Worm (Caenorhabditis elegans) whole organism, mixed stage, embryonic: ENCODE results near the gene hpo-36.

ENCODE experiments used
- M03D4.4 ChIP-seq: sonication (generic microtip); optimal IDR thresholded peaks from 2 replicates; lab custom pipeline; 2017; ENCODE audit warnings: mild to moderate bottlenecking, missing genetic modification characterization, missing compliant biosample characterization
- bed-3 ChIP-seq: fragments of 200-800 bp; sonication (Bioruptor generic); optimal IDR thresholded peaks from 3 replicates; lab custom pipeline; 2018; ENCODE audit warnings: mild to moderate bottlenecking, missing genetic modification characterization, moderate library complexity, missing compliant biosample characterization
- elt-1 ChIP-seq: sonication (generic microtip); optimal IDR thresholded peaks from 2 replicates; lab custom pipeline; 2017; ENCODE audit warnings: missing genetic modification characterization, mild to moderate bottlenecking, missing compliant biosample characterization, antibody characterized with exemption, moderate library complexity, borderline replicate concordance; ENCODE audit not compliant: insufficient read depth
- hlh-1 ChIP-seq: fragments of 150-350 bp; optimal IDR thresholded peaks from 2 replicates; lab custom pipeline; 2014; ENCODE audit warnings: missing biosample characterization, missing genetic modification reagents, missing genetic modification characterization
- lsy-2 ChIP-seq: fragments of 150-350 bp; optimal IDR thresholded peaks from 2 replicates; lab custom pipeline; 2014; ENCODE audit warnings: missing biosample characterization, missing genetic modification characterization
- mab-5 ChIP-seq: fragments of 150-350 bp; optimal IDR thresholded peaks from 2 replicates; lab custom pipeline; 2014; ENCODE audit warnings: missing biosample characterization, missing genetic modification characterization
- mep-1 ChIP-seq: fragments of 150-350 bp; optimal IDR thresholded peaks from 2 replicates; lab custom pipeline; 2017; ENCODE audit warnings: missing biosample characterization, missing genetic modification reagents, missing genetic modification characterization, inconsistent platforms
- nhr-12 ChIP-seq: fragments of 150-350 bp; optimal IDR thresholded peaks from 2 replicates; lab custom pipeline; 2014; ENCODE audit warnings: missing biosample characterization, missing genetic modification characterization
- nhr-28 ChIP-seq: fragments of 150-350 bp; optimal IDR thresholded peaks from 2 replicates; lab custom pipeline; 2014; ENCODE audit warnings: missing biosample characterization, missing genetic modification characterization
- nhr-76 ChIP-seq: sonication (generic microtip); optimal IDR thresholded peaks from 2 replicates; lab custom pipeline; 2017; ENCODE audit warnings: missing biosample characterization, missing genetic modification characterization
- pha-4 ChIP-seq: fragments of 150-350 bp; optimal IDR thresholded peaks from 2 replicates; lab custom pipeline; 2018; ENCODE audit warnings: missing biosample characterization, missing genetic modification reagents, missing genetic modification characterization
- snpc-4 ChIP-seq: fragments of 150-350 bp; optimal IDR thresholded peaks from 2 replicates; lab custom pipeline; 2014; ENCODE audit warnings: missing biosample characterization, missing genetic modification characterization
- unc-39 ChIP-seq: fragments of 150-350 bp; optimal IDR thresholded peaks from 2 replicates; lab custom pipeline; 2014; ENCODE audit warnings: missing biosample characterization, missing genetic modification characterization
- unc-62 ChIP-seq: fragments of 150-350 bp; optimal IDR thresholded peaks from 2 replicates; lab custom pipeline; 2014; ENCODE audit warnings: missing biosample characterization, missing genetic modification reagents, missing genetic modification characterization

DNA sequence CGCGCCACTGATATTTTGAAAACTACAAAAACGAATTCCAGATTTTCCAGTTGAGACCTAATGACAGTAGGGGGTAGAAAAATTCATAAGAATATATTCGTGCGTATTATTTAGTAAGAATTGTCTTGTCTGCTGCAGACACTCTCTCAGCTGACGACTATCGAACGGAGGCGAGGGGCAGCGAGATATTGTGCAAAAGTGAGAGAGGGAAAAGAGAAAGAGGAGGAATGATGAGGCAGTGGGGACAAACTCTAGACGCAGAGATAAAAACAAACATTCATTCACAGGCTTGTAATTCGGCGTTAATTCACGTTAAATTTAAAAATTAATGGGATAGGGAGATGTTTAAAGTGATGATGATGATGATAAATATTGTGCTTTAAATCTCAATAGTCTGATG, 17.7 kb upstream of the hpo-36 start, which contains the start of gene gid-7:
- TF ChIP-seq nhr-12 (tag; lab: Kevin White, UChicago) (no peak), pha-4 (tag; lab: Kevin White, UChicago) (no peak), nhr-76 (tag; lab: Kevin White, UChicago) (no peak), elt-1 (tag; lab: Kevin White, UChicago) (no peak), M03D4.4 (tag; lab: Kevin White, UChicago) (no peak), unc-39 (tag; lab: Kevin White, UChicago) (no peak), lsy-2 (tag; lab: Kevin White, UChicago) (no peak), snpc-4 (tag; lab: Kevin White, UChicago) (no peak), nhr-28 (tag; lab: Kevin White, UChicago) (no peak), mep-1 (tag; lab: Kevin White, UChicago) (no peak), hlh-1 (tag; lab: Kevin White, UChicago) (no peak), bed-3 (GFP tag; lab: Kevin White, UChicago) (no peak), unc-62 (no peak), mab-5 (no peak)
